Worm (Caenorhabditis elegans) whole organism, young adult: ENCODE data around the gene B0416.4.

Experiments
- B0261.1 ChIP-seq: sonication (generic microtip); optimal IDR thresholded peaks from 2 replicates; lab custom pipeline; 2016; ENCODE audit warnings: mild to moderate bottlenecking, missing genetic modification characterization, moderate library complexity, missing compliant biosample characterization
- D2030.7 ChIP-seq: fragments of 200-800 bp; sonication (Bioruptor generic); IDR thresholded peaks from 2 replicates; pipeline ENCODE4 v1.3.6; 2022; ENCODE audit warnings: missing genetic modification reagents, missing genetic modification characterization, missing compliant biosample characterization
- F37B4.10 ChIP-seq: fragments of 200-800 bp; sonication (Bioruptor generic); IDR thresholded peaks from 2 replicates; pipeline ENCODE4 v1.3.6; 2022; ENCODE audit warnings: missing genetic modification characterization, missing compliant biosample characterization
- F55B11.4 ChIP-seq: sonication (generic microtip); optimal IDR thresholded peaks from 2 replicates; lab custom pipeline; 2016; ENCODE audit warnings: missing compliant biosample characterization, missing genetic modification characterization, borderline replicate concordance; ENCODE audit not compliant: insufficient read depth
- T07F8.4 ChIP-seq: sonication (generic microtip); optimal IDR thresholded peaks from 2 replicates; lab custom pipeline; 2016; ENCODE audit warnings: mild to moderate bottlenecking, missing genetic modification characterization, moderate library complexity, missing compliant biosample characterization
- T26A5.8 ChIP-seq: sonication (generic microtip); optimal IDR thresholded peaks from 2 replicates; lab custom pipeline; 2016; ENCODE audit warnings: missing genetic modification characterization, missing compliant biosample characterization
- Y53F4B.3 ChIP-seq: fragments of 200-800 bp; sonication (Bioruptor generic); IDR thresholded peaks from 2 replicates; pipeline ENCODE4 v1.3.6; 2022; ENCODE audit warnings: missing genetic modification reagents, missing genetic modification characterization, missing compliant biosample characterization
- Y79H2A.3 ChIP-seq: fragments of 200-800 bp; sonication (Bioruptor generic); conservative IDR thresholded peaks from 2 replicates; pipeline ENCODE4 v1.3.6; 2022; ENCODE audit warnings: missing genetic modification reagents, missing genetic modification characterization, missing compliant biosample characterization
- ZK185.1 ChIP-seq: sonication (generic microtip); optimal IDR thresholded peaks from 2 replicates; lab custom pipeline; 2016; ENCODE audit warnings: mild to moderate bottlenecking, missing genetic modification characterization, missing compliant biosample characterization; ENCODE audit not compliant: poor library complexity, severe bottlenecking
- akir-1 ChIP-seq: fragments of 200-800 bp; sonication (Bioruptor generic); optimal IDR thresholded peaks from 2 replicates; lab custom pipeline; 2018; ENCODE audit warnings: mild to moderate bottlenecking, missing genetic modification characterization, moderate library complexity, missing compliant biosample characterization
- attf-5 ChIP-seq: fragments of 200-800 bp; sonication (Bioruptor generic); optimal IDR thresholded peaks from 2 replicates; lab custom pipeline; 2018; ENCODE audit warnings: mild to moderate bottlenecking, missing genetic modification characterization, missing compliant biosample characterization
- attf-6 ChIP-seq: fragments of 200-800 bp; sonication (Bioruptor generic); IDR thresholded peaks from 2 replicates; pipeline ENCODE4 v1.3.6; 2022; ENCODE audit warnings: missing genetic modification reagents, missing genetic modification characterization, missing compliant biosample characterization
- bed-1 ChIP-seq: fragments of 200-800 bp; sonication (Bioruptor generic); IDR thresholded peaks from 2 replicates; pipeline ENCODE4 v1.3.6; 2022; ENCODE audit warnings: missing genetic modification reagents, missing genetic modification characterization, missing compliant biosample characterization
- cebp-1 ChIP-seq, 2 experiments: fragments of 200-800 bp in 1 of 2; sonication (Bioruptor generic) in 1 of 2; sonication (generic microtip) in 1 of 2; IDR thresholded peaks in 1 of 2; optimal IDR thresholded peaks in 1 of 2; 2 replicates each; pipeline versions ENCODE4 v1.3.6 to Lab custom; 2017 to 2022; ENCODE audit warnings: missing compliant biosample characterization in 2 of 2, missing genetic modification characterization in 2 of 2, mild to moderate bottlenecking in 1 of 2, missing genetic modification reagents in 1 of 2, moderate library complexity in 1 of 2
- ceh-58 ChIP-seq: fragments of 200-800 bp; sonication (Bioruptor generic); IDR thresholded peaks from 2 replicates; pipeline ENCODE4 v1.3.6; 2022; ENCODE audit warnings: missing genetic modification characterization, missing compliant biosample characterization
- chd-7 ChIP-seq: sonication (generic microtip); optimal IDR thresholded peaks from 2 replicates; lab custom pipeline; 2016; ENCODE audit warnings: mild to moderate bottlenecking, missing genetic modification characterization, moderate library complexity, missing compliant biosample characterization
- dox-1 ChIP-seq: fragments of 200-800 bp; sonication (Bioruptor generic); IDR thresholded peaks from 2 replicates; pipeline ENCODE4 v1.3.6; 2022; ENCODE audit warnings: missing genetic modification reagents, missing genetic modification characterization, missing compliant biosample characterization
- dpff-1 ChIP-seq: sonication (generic microtip); optimal IDR thresholded peaks from 2 replicates; lab custom pipeline; 2017; ENCODE audit warnings: mild to moderate bottlenecking, missing genetic modification characterization, missing compliant biosample characterization
- egrh-3 ChIP-seq: fragments of 200-800 bp; sonication (Bioruptor generic); IDR thresholded peaks from 2 replicates; pipeline ENCODE4 v1.3.6; 2022; ENCODE audit warnings: missing genetic modification reagents, missing genetic modification characterization, missing compliant biosample characterization
- ekl-4 ChIP-seq: fragments of 200-800 bp; sonication (Bioruptor generic); IDR thresholded peaks from 2 replicates; pipeline ENCODE4 v1.3.6; 2022; ENCODE audit warnings: missing genetic modification reagents, missing genetic modification characterization, missing compliant biosample characterization
- ets-4 ChIP-seq: fragments of 200-800 bp; sonication (Bioruptor generic); optimal IDR thresholded peaks from 2 replicates; lab custom pipeline; 2018; ENCODE audit warnings: mild to moderate bottlenecking, missing genetic modification characterization, missing compliant biosample characterization
- fkh-3 ChIP-seq: sonication (generic microtip); optimal IDR thresholded peaks from 2 replicates; lab custom pipeline; 2016; ENCODE audit warnings: mild to moderate bottlenecking, missing genetic modification characterization, missing compliant biosample characterization
- hlh-26 ChIP-seq: fragments of 200-800 bp; sonication (Bioruptor generic); conservative IDR thresholded peaks from 2 replicates; pipeline ENCODE4 v1.3.6; 2022; ENCODE audit warnings: missing genetic modification reagents, missing genetic modification characterization, missing compliant biosample characterization
- hmg-1.2 ChIP-seq: fragments of 200-800 bp; sonication (Bioruptor generic); IDR thresholded peaks from 2 replicates; pipeline ENCODE4 v1.3.6; 2022; ENCODE audit warnings: missing genetic modification reagents, missing genetic modification characterization, missing compliant biosample characterization
- hsf-1 ChIP-seq: fragments of 200-800 bp; sonication (Bioruptor generic); IDR thresholded peaks from 2 replicates; pipeline ENCODE4 v1.3.6; 2022; ENCODE audit warnings: missing genetic modification reagents, missing genetic modification characterization, missing compliant biosample characterization
- lin-40 ChIP-seq: sonication (generic microtip); optimal IDR thresholded peaks from 2 replicates; lab custom pipeline; 2016; ENCODE audit warnings: missing genetic modification characterization, mild to moderate bottlenecking, missing compliant biosample characterization, missing genotype, missing genetic modification reagents
- madf-10 ChIP-seq: sonication (generic microtip); optimal IDR thresholded peaks from 2 replicates; lab custom pipeline; 2016; ENCODE audit warnings: mild to moderate bottlenecking, missing genetic modification characterization, missing compliant biosample characterization
- mxl-1 ChIP-seq: sonication (generic microtip); optimal IDR thresholded peaks from 2 replicates; lab custom pipeline; 2016; ENCODE audit warnings: missing genetic modification characterization, missing compliant biosample characterization
- nfya-2 ChIP-seq: fragments of 200-800 bp; sonication (Bioruptor generic); IDR thresholded peaks from 2 replicates; pipeline ENCODE4 v1.3.6; 2022; ENCODE audit warnings: missing genetic modification reagents, missing genetic modification characterization, missing compliant biosample characterization
- nhr-120 ChIP-seq: fragments of 200-800 bp; sonication (Bioruptor generic); IDR thresholded peaks from 2 replicates; pipeline ENCODE4 v1.3.6; 2022; ENCODE audit warnings: missing genetic modification characterization, missing compliant biosample characterization
- nhr-90 ChIP-seq: sonication (generic microtip); optimal IDR thresholded peaks from 2 replicates; lab custom pipeline; 2016; ENCODE audit warnings: missing genotype, mild to moderate bottlenecking, missing genetic modification characterization, missing compliant biosample characterization
- rcor-1 ChIP-seq: fragments of 200-800 bp; sonication (Bioruptor generic); IDR thresholded peaks from 2 replicates; pipeline ENCODE4 v1.3.6; 2022; ENCODE audit warnings: missing genetic modification reagents, missing genetic modification characterization, missing compliant biosample characterization
- rec-8 ChIP-seq, 2 experiments: sonication (generic microtip); optimal IDR thresholded peaks; 2 replicates each; lab custom pipeline; 2016; ENCODE audit warnings: mild to moderate bottlenecking in 2 of 2, missing genetic modification characterization in 2 of 2, missing genetic modification reagents in 2 of 2, missing genotype in 2 of 2, missing biosample characterization in 1 of 2, missing compliant biosample characterization in 1 of 2, moderate library complexity in 1 of 2
- sdz-38 ChIP-seq: sonication (generic microtip); optimal IDR thresholded peaks from 2 replicates; lab custom pipeline; 2016; ENCODE audit warnings: missing genotype, missing genetic modification characterization, missing compliant biosample characterization
- sea-2 ChIP-seq: fragments of 200-800 bp; sonication (Bioruptor generic); IDR thresholded peaks from 2 replicates; pipeline ENCODE4 v1.3.6; 2022; ENCODE audit warnings: missing genetic modification characterization, missing compliant biosample characterization
- snpc-1.1 ChIP-seq: sonication (generic microtip); optimal IDR thresholded peaks from 2 replicates; lab custom pipeline; 2017; ENCODE audit warnings: missing genetic modification characterization, mild to moderate bottlenecking, missing compliant biosample characterization, antibody characterized with exemption, moderate library complexity, missing genotype, missing genetic modification reagents; ENCODE audit not compliant: insufficient read depth
- snpc-3.4 ChIP-seq: sonication (generic microtip); optimal IDR thresholded peaks from 2 replicates; lab custom pipeline; 2017; ENCODE audit warnings: missing genetic modification characterization, mild to moderate bottlenecking, missing compliant biosample characterization, antibody characterized with exemption, moderate library complexity, missing genotype, missing genetic modification reagents
- sptf-2 ChIP-seq: fragments of 200-800 bp; sonication (Bioruptor generic); optimal IDR thresholded peaks from 2 replicates; lab custom pipeline; 2018; ENCODE audit warnings: mild to moderate bottlenecking, missing genetic modification characterization, missing compliant biosample characterization
- xnd-1 ChIP-seq: sonication (generic microtip); optimal IDR thresholded peaks from 2 replicates; lab custom pipeline; 2016; ENCODE audit warnings: missing genotype, missing genetic modification reagents, missing genetic modification characterization, missing compliant biosample characterization
- zfh-2 ChIP-seq: fragments of 200-800 bp; sonication (Bioruptor generic); conservative IDR thresholded peaks from 2 replicates; pipeline ENCODE4 v1.3.6; 2022; ENCODE audit warnings: missing genetic modification reagents, missing genetic modification characterization, missing compliant biosample characterization
- ztf-18 ChIP-seq: sonication (generic microtip); optimal IDR thresholded peaks from 2 replicates; lab custom pipeline; 2016; ENCODE audit warnings: missing genotype, mild to moderate bottlenecking, missing genetic modification characterization, missing compliant biosample characterization

B0416.4 gene

DNA sequence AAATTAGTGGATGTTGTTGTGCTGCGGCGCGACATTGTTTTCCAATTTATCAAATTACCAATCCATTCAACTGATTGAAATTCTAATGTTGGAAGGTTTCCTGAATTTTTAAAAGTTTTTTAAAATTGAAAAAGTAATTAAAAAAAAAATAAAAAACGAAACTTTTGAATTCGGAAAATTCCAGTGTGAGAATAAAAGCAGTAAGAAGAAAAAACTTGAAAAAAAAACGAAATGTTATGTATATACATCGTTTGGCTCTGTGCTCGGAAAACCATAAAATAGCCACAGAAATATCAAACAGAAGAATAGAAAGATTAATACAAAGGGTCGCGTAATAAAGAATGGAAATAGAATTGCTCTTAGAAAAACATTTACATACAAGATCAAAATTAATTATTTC, 46.7 kb upstream of the B0416.4 start, which contains the start of gene vav-1:
Gene vav-1, minus strand, starts transcription at position 101 of the 400 bp plus-strand sequence.
- no peak for TF ChIP-seq F37B4.10 (GFP tag; lab: Robert Waterston, UW)
- TF ChIP-seq sdz-38 (tag; lab: Kevin White, UChicago): no peak
- TF ChIP-seq egrh-3 (GFP tag; lab: Robert Waterston, UW): no peak
- TF ChIP-seq B0261.1 (tag; lab: Kevin White, UChicago): no peak
- TF ChIP-seq sptf-2 (GFP tag; lab: Kevin White, UChicago): no peak
- TF ChIP-seq nfya-2 (GFP tag; lab: Robert Waterston, UW): no peak
- TF ChIP-seq akir-1 (GFP tag; lab: Kevin White, UChicago): no peak
- no peak for TF ChIP-seq madf-10
- no peak for TF ChIP-seq bed-1 (GFP tag; lab: Robert Waterston, UW)
- TF ChIP-seq sea-2 (GFP tag; lab: Robert Waterston, UW): no peak
- TF ChIP-seq T26A5.8: no peak
- TF ChIP-seq xnd-1 (tag; lab: Kevin White, UChicago): no peak
- no peak for TF ChIP-seq Y79H2A.3 (GFP tag; lab: Robert Waterston, UW)

DNA sequence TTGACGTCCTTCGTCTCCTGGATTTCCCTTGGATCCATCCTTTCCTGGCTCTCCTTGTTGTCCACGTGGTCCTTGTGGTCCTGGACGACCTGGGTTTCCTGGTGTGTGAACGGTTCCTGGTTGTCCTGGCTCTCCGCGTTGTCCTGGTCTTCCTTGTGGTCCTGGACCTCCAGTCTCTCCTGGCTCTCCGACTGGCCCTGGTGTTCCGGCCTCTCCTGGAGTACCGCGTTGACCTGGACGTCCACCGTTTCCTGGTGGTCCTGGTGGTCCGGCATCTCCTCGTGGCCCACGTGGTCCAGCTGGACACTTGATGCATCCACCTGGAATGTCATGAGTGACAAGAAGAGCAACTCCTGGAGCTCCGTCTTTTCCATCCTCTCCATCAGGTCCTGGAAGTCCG, 44.9 kb upstream of the B0416.4 start:
- TF ChIP-seq attf-6 (GFP tag; lab: Robert Waterston, UW) (no peak), nhr-120 (GFP tag; lab: Robert Waterston, UW) (no peak), dox-1 (GFP tag; lab: Robert Waterston, UW) (0 out of 2 replicates have a peak, but pooled peaks have one; percentile 25), zfh-2 (GFP tag; lab: Robert Waterston, UW) (peak; percentile 93), ceh-58 (GFP tag; lab: Robert Waterston, UW) (0 out of 2 replicates have a peak, but pooled peaks have one; percentile 46), egrh-3 (GFP tag; lab: Robert Waterston, UW) (peak; percentile 67; the same call in 1 of the 2 replicates)

DNA sequence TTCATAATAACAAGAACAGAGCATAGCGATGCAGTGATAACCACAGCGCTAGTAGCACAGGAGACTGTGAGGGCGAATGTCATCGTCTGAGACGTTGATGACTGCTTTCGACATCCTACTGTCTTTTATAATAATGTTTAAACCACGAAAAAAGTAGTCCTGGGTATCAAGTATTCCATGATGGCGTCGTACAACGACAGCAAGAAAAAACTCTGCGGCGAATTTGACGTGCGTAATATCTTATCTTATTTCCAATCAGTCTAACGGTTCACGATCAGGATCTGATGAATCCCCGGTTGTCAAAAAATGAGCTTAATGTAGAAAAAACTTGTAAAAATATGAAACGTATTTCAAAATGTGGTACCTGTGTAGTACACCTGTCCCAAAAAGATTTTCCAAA, 44.2 kb upstream of the B0416.4 start, which contains the start of gene col-175:
Gene col-175, minus strand, starts transcription at position 101 of the 400 bp plus-strand sequence.
- no peak for TF ChIP-seq F55B11.4 (tag; lab: Kevin White, UChicago)
- TF ChIP-seq snpc-3.4 (tag; lab: Kevin White, UChicago): no peak
- no peak for TF ChIP-seq nhr-90 (tag; lab: Kevin White, UChicago)
- no peak for TF ChIP-seq lin-40 (tag; lab: Kevin White, UChicago)
- TF ChIP-seq ZK185.1 (tag; lab: Kevin White, UChicago): no peak
- no peak for TF ChIP-seq madf-10
- no peak for TF ChIP-seq T07F8.4 (tag; lab: Kevin White, UChicago)
- no peak for TF ChIP-seq hmg-1.2 (GFP tag; lab: Robert Waterston, UW)
- no peak for TF ChIP-seq xnd-1 (tag; lab: Kevin White, UChicago)
- TF ChIP-seq, all 124 proteins: peak for 0

DNA sequence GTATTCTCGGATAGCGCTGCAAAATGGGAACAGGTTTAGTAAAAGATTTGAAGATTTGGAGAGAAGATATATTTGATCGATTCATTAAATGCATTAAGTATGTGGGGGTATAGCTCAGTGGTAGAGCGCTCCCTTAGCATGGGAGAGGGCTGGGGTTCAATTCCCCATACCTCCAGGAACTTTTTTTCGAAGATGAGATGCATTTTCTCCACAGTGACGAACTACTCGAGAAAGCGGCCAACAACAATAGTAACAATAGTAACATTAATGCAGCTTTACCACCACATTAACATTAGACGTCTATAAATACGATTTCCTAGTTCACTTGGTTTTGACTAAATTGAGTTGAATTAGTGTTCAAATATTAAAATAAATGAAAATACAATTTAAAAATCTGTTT, 41.0 kb upstream of the B0416.4 start:
- TF ChIP-seq rcor-1 (GFP tag; lab: Robert Waterston, UW) (peak; percentile 53), cebp-1 (GFP tag; IDR thresholded peaks at IDR 0.05; lab: Robert Waterston, UW) (no peak), cebp-1 (tag; optimal IDR thresholded peaks at IDR 0.05; lab: Kevin White, UChicago) (no peak), dpff-1 (no peak), hlh-26 (GFP tag; lab: Robert Waterston, UW) (no peak), ets-4 (GFP tag; lab: Kevin White, UChicago) (no peak), snpc-1.1 (tag; lab: Kevin White, UChicago) (peak; percentile 10), B0261.1 (tag; lab: Kevin White, UChicago) (peak; percentile 78), Y53F4B.3 (no peak), fkh-3 (tag; lab: Kevin White, UChicago) (peak; percentile 18), egrh-3 (GFP tag; lab: Robert Waterston, UW) (no peak), ztf-18 (tag; lab: Kevin White, UChicago) (peak; percentile 71), ekl-4 (GFP tag; lab: Robert Waterston, UW) (no peak; the same call in 1 of the 2 replicates), mxl-1 (tag; lab: Kevin White, UChicago) (peak; percentile 65), D2030.7 (GFP tag; lab: Robert Waterston, UW) (peak; percentile 67), rec-8 (tag; optimal IDR thresholded peaks at IDR 0.05; lab: Kevin White, UChicago) (peak; percentile 48 to 92), chd-7 (peak; percentile 39), hsf-1 (GFP tag; lab: Robert Waterston, UW) (peak; percentile 49; the same call in 1 of the 2 replicates), snpc-3.4 (tag; lab: Kevin White, UChicago) (peak; percentile 57), F37B4.10 (GFP tag; lab: Robert Waterston, UW) (no peak), madf-10 (peak; percentile 30), attf-5 (GFP tag; lab: Kevin White, UChicago) (peak; percentile 46), T26A5.8 (no peak)
